Fruit fly (Drosophila melanogaster): ENCODE data around the gene IntS10.

dm6 chr3L:3806330-3806729, at the start of gene IntS10, which contains the start of the genes CG32264 and ntc:
- TF ChIP-seq CG9705 (GFP tag; optimal IDR thresholded peaks at IDR 0.05) (peak; percentile 30), N (GFP tag; optimal IDR thresholded peaks at IDR 0.05) (no peak), fru (GFP tag; optimal IDR thresholded peaks at IDR 0.05) (peak; percentile 74), psq (GFP tag; optimal IDR thresholded peaks at IDR 0.05) (peak; percentile 40), CrebA (GFP tag; optimal IDR thresholded peaks at IDR 0.05; ENCODE audit: borderline replicate concordance) (no peak), br (GFP tag; optimal IDR thresholded peaks at IDR 0.05) (peak; percentile 79), dmrt93B (GFP tag; optimal IDR thresholded peaks at IDR 0.05) (no peak)

Data from whole organism, wandering third instar larva.